Worm (Caenorhabditis elegans) whole organism, young adult: ENCODE results near the gene tag-209.

Experiments
- D2030.7 ChIP-seq: fragments of 200-800 bp; sonication (Bioruptor generic); IDR thresholded peaks from 2 replicates; pipeline ENCODE4 v1.3.6; 2022; ENCODE audit warnings: missing genetic modification reagents, missing genetic modification characterization, missing compliant biosample characterization
- F23B12.7 ChIP-seq: sonication (generic microtip); optimal IDR thresholded peaks from 2 replicates; lab custom pipeline; 2017; ENCODE audit warnings: missing genetic modification characterization, mild to moderate bottlenecking, missing compliant biosample characterization, antibody characterized with exemption, moderate library complexity; ENCODE audit not compliant: insufficient read depth
- K12H6.12 ChIP-seq: fragments of 200-800 bp; sonication (Bioruptor generic); optimal IDR thresholded peaks from 2 replicates; lab custom pipeline; 2018; ENCODE audit warnings: mild to moderate bottlenecking, missing genetic modification characterization, missing compliant biosample characterization
- T07F8.4 ChIP-seq: sonication (generic microtip); optimal IDR thresholded peaks from 2 replicates; lab custom pipeline; 2016; ENCODE audit warnings: mild to moderate bottlenecking, missing genetic modification characterization, moderate library complexity, missing compliant biosample characterization
- ZK185.1 ChIP-seq: sonication (generic microtip); optimal IDR thresholded peaks from 2 replicates; lab custom pipeline; 2016; ENCODE audit warnings: mild to moderate bottlenecking, missing genetic modification characterization, missing compliant biosample characterization; ENCODE audit not compliant: poor library complexity, severe bottlenecking
- atf-7 ChIP-seq: sonication (generic microtip); optimal IDR thresholded peaks from 2 replicates; lab custom pipeline; 2017; ENCODE audit warnings: mild to moderate bottlenecking, missing genetic modification characterization, missing compliant biosample characterization
- athp-1 ChIP-seq: sonication (generic microtip); optimal IDR thresholded peaks from 2 replicates; lab custom pipeline; 2017; ENCODE audit warnings: mild to moderate bottlenecking, missing genetic modification characterization, missing compliant biosample characterization
- attf-5 ChIP-seq: fragments of 200-800 bp; sonication (Bioruptor generic); optimal IDR thresholded peaks from 2 replicates; lab custom pipeline; 2018; ENCODE audit warnings: mild to moderate bottlenecking, missing genetic modification characterization, missing compliant biosample characterization
- cebp-1 ChIP-seq, 2 experiments: fragments of 200-800 bp in 1 of 2; sonication (Bioruptor generic) in 1 of 2; sonication (generic microtip) in 1 of 2; IDR thresholded peaks in 1 of 2; optimal IDR thresholded peaks in 1 of 2; 2 replicates each; pipeline versions ENCODE4 v1.3.6 to Lab custom; 2017 to 2022; ENCODE audit warnings: missing compliant biosample characterization in 2 of 2, missing genetic modification characterization in 2 of 2, mild to moderate bottlenecking in 1 of 2, missing genetic modification reagents in 1 of 2, moderate library complexity in 1 of 2
- ceh-27 ChIP-seq: fragments of 200-800 bp; sonication (Bioruptor generic); optimal IDR thresholded peaks from 2 replicates; lab custom pipeline; 2018; ENCODE audit warnings: mild to moderate bottlenecking, missing genetic modification characterization, moderate library complexity, missing compliant biosample characterization
- ceh-40 ChIP-seq: fragments of 200-800 bp; sonication (Bioruptor generic); IDR thresholded peaks from 2 replicates; pipeline ENCODE4 v1.3.6; 2022; ENCODE audit warnings: missing genetic modification characterization, missing compliant biosample characterization
- ceh-91 ChIP-seq: fragments of 200-800 bp; sonication (Bioruptor generic); IDR thresholded peaks from 2 replicates; pipeline ENCODE4 v1.3.6; 2022; ENCODE audit warnings: missing genetic modification reagents, missing genetic modification characterization, missing compliant biosample characterization
- dox-1 ChIP-seq: fragments of 200-800 bp; sonication (Bioruptor generic); IDR thresholded peaks from 2 replicates; pipeline ENCODE4 v1.3.6; 2022; ENCODE audit warnings: missing genetic modification reagents, missing genetic modification characterization, missing compliant biosample characterization
- dpl-1 ChIP-seq: fragments of 150-350 bp; optimal IDR thresholded peaks from 2 replicates; lab custom pipeline; 2014; ENCODE audit warnings: missing biosample characterization, missing genetic modification reagents, missing genetic modification characterization
- efl-1 ChIP-seq: fragments of 150-350 bp; optimal IDR thresholded peaks from 2 replicates; lab custom pipeline; 2014; ENCODE audit warnings: missing biosample characterization, missing genetic modification reagents, missing genetic modification characterization
- hlh-26 ChIP-seq: fragments of 200-800 bp; sonication (Bioruptor generic); conservative IDR thresholded peaks from 2 replicates; pipeline ENCODE4 v1.3.6; 2022; ENCODE audit warnings: missing genetic modification reagents, missing genetic modification characterization, missing compliant biosample characterization
- hrde-1 ChIP-seq: sonication (generic microtip); optimal IDR thresholded peaks from 2 replicates; lab custom pipeline; 2016; ENCODE audit warnings: missing genetic modification characterization, mild to moderate bottlenecking, missing compliant biosample characterization, moderate library complexity, missing genotype, missing genetic modification reagents, borderline replicate concordance
- hsf-1 ChIP-seq: fragments of 200-800 bp; sonication (Bioruptor generic); IDR thresholded peaks from 2 replicates; pipeline ENCODE4 v1.3.6; 2022; ENCODE audit warnings: missing genetic modification reagents, missing genetic modification characterization, missing compliant biosample characterization
- lag-1 ChIP-seq: fragments of 200-800 bp; sonication (Bioruptor generic); IDR thresholded peaks from 2 replicates; pipeline ENCODE4 v1.3.6; 2022; ENCODE audit warnings: missing genetic modification reagents, missing genetic modification characterization, missing compliant biosample characterization
- lin-35 ChIP-seq, 3 experiments: fragments of 150-350 bp in 2 of 3; sonication (generic microtip) in 1 of 3; optimal IDR thresholded peaks; 2 replicates each; lab custom pipeline; 2014 to 2018; ENCODE audit warnings: missing biosample characterization in 3 of 3, missing genetic modification characterization in 3 of 3, missing genetic modification reagents in 3 of 3
- lin-54 ChIP-seq: fragments of 200-800 bp; sonication (Bioruptor generic); optimal IDR thresholded peaks from 2 replicates; lab custom pipeline; 2018; ENCODE audit warnings: mild to moderate bottlenecking, missing genetic modification characterization, missing compliant biosample characterization
- lsy-27 ChIP-seq: sonication (generic microtip); optimal IDR thresholded peaks from 2 replicates; lab custom pipeline; 2017; ENCODE audit warnings: missing genetic modification characterization, mild to moderate bottlenecking, missing compliant biosample characterization, antibody characterized with exemption, missing genotype, borderline replicate concordance; ENCODE audit not compliant: insufficient read depth
- madf-3 ChIP-seq: fragments of 200-800 bp; sonication (Bioruptor generic); IDR thresholded peaks from 2 replicates; pipeline ENCODE4 v1.3.6; 2022; ENCODE audit warnings: missing genetic modification reagents, missing genetic modification characterization, missing compliant biosample characterization
- madf-6 ChIP-seq: fragments of 200-800 bp; sonication (Bioruptor generic); IDR thresholded peaks from 2 replicates; pipeline ENCODE4 v1.3.6; 2022; ENCODE audit warnings: missing genetic modification reagents, missing genetic modification characterization, missing compliant biosample characterization
- mcd-1 ChIP-seq: fragments of 200-800 bp; sonication (Bioruptor generic); IDR thresholded peaks from 2 replicates; pipeline ENCODE4 v1.3.6; 2022; ENCODE audit warnings: missing genetic modification reagents, missing genetic modification characterization, missing compliant biosample characterization
- mes-4 ChIP-seq: sonication (generic microtip); optimal IDR thresholded peaks from 2 replicates; lab custom pipeline; 2016; ENCODE audit warnings: missing genotype, missing genetic modification characterization, missing compliant biosample characterization
- nhr-27 ChIP-seq: fragments of 200-800 bp; sonication (Bioruptor generic); optimal IDR thresholded peaks from 2 replicates; lab custom pipeline; 2018; ENCODE audit warnings: mild to moderate bottlenecking, missing genetic modification characterization, moderate library complexity, missing compliant biosample characterization
- pbrm-1 ChIP-seq: fragments of 200-800 bp; sonication (Bioruptor generic); IDR thresholded peaks from 2 replicates; pipeline ENCODE4 v1.3.6; 2022; ENCODE audit warnings: missing genetic modification reagents, missing genetic modification characterization, missing compliant biosample characterization
- pha-4 ChIP-seq: fragments of 150-350 bp; sonication (generic microtip); optimal IDR thresholded peaks from 2 replicates; lab custom pipeline; 2014; ENCODE audit warnings: missing biosample characterization, missing genetic modification reagents, missing genetic modification characterization
- rpc-1 ChIP-seq, 2 experiments: fragments of 150-350 bp in 1 of 2; sonication (generic microtip) in 1 of 2; optimal IDR thresholded peaks; 2 replicates each; lab custom pipeline; 2014 to 2018; ENCODE audit warnings: missing biosample characterization in 1 of 2, missing genetic modification characterization in 1 of 2, missing genetic modification reagents in 1 of 2, missing genotype in 1 of 2
- snpc-4 ChIP-seq, 5 experiments: fragments of 150-350 bp in 1 of 5; sonication (generic microtip) in 4 of 5; optimal IDR thresholded peaks; 2 replicates each; lab custom pipeline; 2014 to 2018; ENCODE audit warnings: missing genetic modification characterization in 5 of 5, missing biosample characterization in 3 of 5, antibody characterized with exemption in 2 of 5, mild to moderate bottlenecking in 2 of 5, missing compliant biosample characterization in 2 of 5, missing genotype in 2 of 5, moderate library complexity in 2 of 5, missing genetic modification reagents in 1 of 5
- unc-130 ChIP-seq: sonication (generic microtip); optimal IDR thresholded peaks from 2 replicates; lab custom pipeline; 2016; ENCODE audit warnings: missing genetic modification reagents, missing genetic modification characterization, missing compliant biosample characterization
- unc-62 ChIP-seq: fragments of 150-350 bp; optimal IDR thresholded peaks from 2 replicates; lab custom pipeline; 2014; ENCODE audit warnings: missing biosample characterization, missing genetic modification reagents, missing genetic modification characterization
- xnd-1 ChIP-seq: sonication (generic microtip); optimal IDR thresholded peaks from 2 replicates; lab custom pipeline; 2016; ENCODE audit warnings: missing genotype, missing genetic modification reagents, missing genetic modification characterization, missing compliant biosample characterization
- ztf-26 ChIP-seq: sonication (generic microtip); optimal IDR thresholded peaks from 2 replicates; lab custom pipeline; 2017; ENCODE audit warnings: missing genetic modification characterization, missing compliant biosample characterization
- ztf-3 ChIP-seq: fragments of 200-800 bp; sonication (Bioruptor generic); optimal IDR thresholded peaks from 2 replicates; lab custom pipeline; 2018; ENCODE audit warnings: mild to moderate bottlenecking, missing genetic modification characterization, missing compliant biosample characterization
- ztf-6 ChIP-seq: fragments of 200-800 bp; sonication (Bioruptor generic); IDR thresholded peaks from 2 replicates; pipeline ENCODE4 v1.3.6; 2022; ENCODE audit warnings: missing genetic modification reagents, missing genetic modification characterization, missing compliant biosample characterization

Gene tag-209

ce11 chrII:10783201-10783962 is 3.7 kb upstream of the tag-209 start, which contains the start of gene ect-2 (continued):
- TF ChIP-seq dpl-1 (GFP tag; lab: Kevin White, UChicago) (peak; percentile 50), efl-1 (GFP tag; lab: Kevin White, UChicago) (peak; percentile 55), attf-5 (GFP tag; lab: Kevin White, UChicago) (no peak), ceh-91 (GFP tag; lab: Robert Waterston, UW) (0 out of 2 replicates have a peak, but pooled peaks have one; percentile 34), snpc-4 (GFP tag; optimal IDR thresholded peaks at IDR 0.05; lab: Kevin White, UChicago) (no peak), snpc-4 (tag; optimal IDR thresholded peaks at IDR 0.05; lab: Kevin White, UChicago) (no peak), lsy-27 (tag; lab: Kevin White, UChicago) (no peak), rpc-1 (optimal IDR thresholded peaks at IDR 0.05; lab: Kevin White, UChicago) (no peak), rpc-1 (tag; optimal IDR thresholded peaks at IDR 0.05; lab: Kevin White, UChicago) (no peak), hlh-26 (GFP tag; lab: Robert Waterston, UW) (no peak)

ce11 chrII:10784248-10784647 is 2.9 kb upstream of the tag-209 start:
- TF ChIP-seq hrde-1 (no peak), ztf-6 (no peak), lag-1 (GFP tag; lab: Robert Waterston, UW) (no peak), T07F8.4 (tag; lab: Kevin White, UChicago) (no peak), K12H6.12 (tag; lab: Kevin White, UChicago) (no peak), hsf-1 (GFP tag; lab: Robert Waterston, UW) (no peak), pbrm-1 (GFP tag; lab: Robert Waterston, UW) (no peak), athp-1 (tag; lab: Kevin White, UChicago) (no peak), xnd-1 (no peak), ceh-40 (GFP tag; lab: Robert Waterston, UW) (no peak), mes-4 (no peak), ztf-3 (no peak), unc-62 (no peak), atf-7 (tag; lab: Kevin White, UChicago) (no peak)
- TF ChIP-seq, all 124 proteins: peak for 0

- TF ChIP-seq lin-54 (GFP tag; lab: Kevin White, UChicago) (peak; percentile 85), mcd-1 (GFP tag; lab: Robert Waterston, UW) (peak; percentile 15; the same call in 1 of the 2 replicates), lin-35 (GFP tag; optimal IDR thresholded peaks at IDR 0.05; lab: Kevin White, UChicago) (peak in 1 of 3 experiments; percentile 84), dpl-1 (GFP tag; lab: Kevin White, UChicago) (peak; percentile 79), pha-4 (peak; percentile 52), attf-5 (GFP tag; lab: Kevin White, UChicago) (peak; percentile 67), efl-1 (GFP tag; lab: Kevin White, UChicago) (peak; percentile 78), cebp-1 (GFP tag; IDR thresholded peaks at IDR 0.05; lab: Robert Waterston, UW) (no peak), cebp-1 (tag; optimal IDR thresholded peaks at IDR 0.05; lab: Kevin White, UChicago) (peak; percentile 46), D2030.7 (GFP tag; lab: Robert Waterston, UW) (no peak), ceh-27 (GFP tag; lab: Kevin White, UChicago) (peak; percentile 37), ztf-26 (tag; lab: Kevin White, UChicago) (no peak), unc-130 (GFP tag; lab: Kevin White, UChicago) (no peak), nhr-27 (tag; lab: Kevin White, UChicago) (no peak), dox-1 (GFP tag; lab: Robert Waterston, UW) (0 out of 2 replicates have a peak, but pooled peaks have one; percentile 15), ZK185.1 (tag; lab: Kevin White, UChicago) (peak; percentile 44), F23B12.7 (peak; percentile 3), madf-3 (GFP tag; lab: Robert Waterston, UW) (peak; percentile 63; the same call in 1 of the 2 replicates), madf-6 (GFP tag; lab: Robert Waterston, UW) (peak; percentile 54; the same call in 1 of the 2 replicates)
Measured at ce11 chrII:10784780-10785463, 2.2 kb upstream of the tag-209 start, which contains the start of gene cdl-1. Gene cdl-1 (plus strand): TSS chrII:10785452.
